Worm (Caenorhabditis elegans) whole organism, L3 larva: ENCODE data around the gene rpl-12.

Experiments
- R02D3.7 ChIP-seq: fragments of 150-350 bp; optimal IDR thresholded peaks from 2 replicates; lab custom pipeline; 2014; ENCODE audit warnings: missing biosample characterization, missing genetic modification characterization
- ZK546.5 ChIP-seq: sonication (generic microtip); optimal IDR thresholded peaks from 2 replicates; lab custom pipeline; 2017; ENCODE audit warnings: missing biosample characterization, missing genetic modification characterization
- ama-1 ChIP-seq: fragments of 150-350 bp; optimal IDR thresholded peaks from 2 replicates; lab custom pipeline; 2018
- egl-27 ChIP-seq: sonication (generic microtip); optimal IDR thresholded peaks from 4 replicates; lab custom pipeline; 2017; ENCODE audit warnings: missing biosample characterization, missing genetic modification reagents, missing genetic modification characterization
- fos-1 ChIP-seq: fragments of 150-350 bp; optimal IDR thresholded peaks from 2 replicates; lab custom pipeline; 2014; ENCODE audit warnings: missing biosample characterization, missing genetic modification characterization
- lin-39 ChIP-seq: fragments of 150-350 bp; optimal IDR thresholded peaks from 2 replicates; lab custom pipeline; 2018; ENCODE audit warnings: missing biosample characterization, missing genetic modification reagents, missing genetic modification characterization
- mdl-1 ChIP-seq: fragments of 150-350 bp; optimal IDR thresholded peaks from 2 replicates; lab custom pipeline; 2014; ENCODE audit warnings: missing biosample characterization, missing genetic modification characterization
- nhr-12 ChIP-seq: fragments of 150-350 bp; optimal IDR thresholded peaks from 2 replicates; lab custom pipeline; 2014; ENCODE audit warnings: missing biosample characterization, missing genetic modification characterization
- nhr-28 ChIP-seq: fragments of 150-350 bp; optimal IDR thresholded peaks from 2 replicates; lab custom pipeline; 2014; ENCODE audit warnings: missing biosample characterization, missing genetic modification characterization
- nhr-76 ChIP-seq: fragments of 150-350 bp; sonication (generic microtip); optimal IDR thresholded peaks from 5 replicates; lab custom pipeline; 2014; ENCODE audit warnings: missing biosample characterization, missing genetic modification characterization
- snpc-4 ChIP-seq: fragments of 150-350 bp; optimal IDR thresholded peaks from 2 replicates; lab custom pipeline; 2014; ENCODE audit warnings: missing biosample characterization, missing genetic modification characterization
- tbx-2 ChIP-seq: sonication (generic microtip); optimal IDR thresholded peaks from 2 replicates; lab custom pipeline; 2016; ENCODE audit warnings: mild to moderate bottlenecking, missing genetic modification characterization, missing compliant biosample characterization
- zag-1 ChIP-seq: fragments of 150-350 bp; optimal IDR thresholded peaks from 2 replicates; lab custom pipeline; 2014; ENCODE audit warnings: missing biosample characterization, missing genetic modification characterization

- peak; percentile 41 for TF ChIP-seq lin-39 (tag; lab: Kevin White, UChicago)
- TF ChIP-seq nhr-76 (tag; lab: Kevin White, UChicago): no peak
- TF ChIP-seq fos-1 (tag; lab: Kevin White, UChicago): no peak
- no peak for TF ChIP-seq ama-1
- no peak for TF ChIP-seq egl-27 (tag; lab: Kevin White, UChicago)
- no peak for TF ChIP-seq snpc-4 (tag; lab: Kevin White, UChicago)
- no peak for TF ChIP-seq nhr-12 (tag; lab: Kevin White, UChicago)
- no peak for TF ChIP-seq nhr-28 (tag; lab: Kevin White, UChicago)
- no peak for TF ChIP-seq R02D3.7
- TF ChIP-seq tbx-2 (tag; lab: Kevin White, UChicago): no peak
- no peak for TF ChIP-seq mdl-1
- no peak for TF ChIP-seq ZK546.5 (tag; lab: Kevin White, UChicago)
- no peak for TF ChIP-seq zag-1 (tag; lab: Kevin White, UChicago)
Observed at ce11 chrIV:13231393-13231792, 9.1 kb downstream of the rpl-12 start.
